Worm (Caenorhabditis elegans): ENCODE measurements around the gene nlp-51.

ce11 chrII:11316663-11317062 is 2.8 kb downstream of the nlp-51 start:
- TF ChIP-seq cog-1 (tag; optimal IDR thresholded peaks at IDR 0.05) = no peak
- TF ChIP-seq ztf-23 (GFP tag; IDR thresholded peaks at IDR 0.05) = no peak
- no peak for TF ChIP-seq klf-2 (GFP tag; conservative IDR thresholded peaks at IDR 0.05)
- TF ChIP-seq med-1 (GFP tag; optimal IDR thresholded peaks at IDR 0.05; ENCODE audit: insufficient read depth) = no peak
- TF ChIP-seq tab-1 (GFP tag; IDR thresholded peaks at IDR 0.05) = no peak
- TF ChIP-seq ref-1 (GFP tag; conservative IDR thresholded peaks at IDR 0.05) = no peak
- TF ChIP-seq flt-1 (GFP tag; IDR thresholded peaks at IDR 0.05) = no peak
